Worm (Caenorhabditis elegans): ENCODE measurements around the gene clc-7.

ce11 chrX:5028593-5028955 lies 39.3 kb upstream of the clc-7 start:
- TF ChIP-seq blmp-1 (tag; optimal IDR thresholded peaks at IDR 0.05) (no peak), lsy-2 (tag; optimal IDR thresholded peaks at IDR 0.05) (no peak), snpc-4 (tag; optimal IDR thresholded peaks at IDR 0.05) (no peak), nhr-28 (tag; optimal IDR thresholded peaks at IDR 0.05) (no peak), nhr-237 (tag; optimal IDR thresholded peaks at IDR 0.05) (no peak), sptf-1 (tag; optimal IDR thresholded peaks at IDR 0.05) (no peak), elt-3 (tag; optimal IDR thresholded peaks at IDR 0.05) (no peak), flh-1 (GFP tag; optimal IDR thresholded peaks at IDR 0.05) (no peak), mls-2 (tag; optimal IDR thresholded peaks at IDR 0.05) (no peak), lin-13 (tag; optimal IDR thresholded peaks at IDR 0.05) (no peak), pha-4 (tag; optimal IDR thresholded peaks at IDR 0.05) (no peak), bed-3 (GFP tag; optimal IDR thresholded peaks at IDR 0.05) (no peak)

All from whole organism, mixed stage, embryonic.